Fruit fly (Drosophila melanogaster) whole organism, embryonic: ENCODE data around the gene Hmbs.

ENCODE experiments used
- B-H2 ChIP-seq: fragments of 200-800 bp; sonication (Bioruptor generic); optimal IDR thresholded peaks from 2 replicates; lab custom pipeline; 2018; ENCODE audit warnings: missing biosample characterization, mild to moderate bottlenecking, missing genetic modification characterization
- CG11560 ChIP-seq: fragments of 200-800 bp; sonication (Bioruptor generic); IDR thresholded peaks from 3 replicates; pipeline ENCODE4 v1.3.6; 2022; ENCODE audit warnings: missing biosample characterization, missing genetic modification characterization
- CG12391 ChIP-seq: fragments of 200-800 bp; sonication (Bioruptor generic); optimal IDR thresholded peaks from 3 replicates; lab custom pipeline; 2018; ENCODE audit warnings: missing biosample characterization, mild to moderate bottlenecking, missing genetic modification characterization, moderate library complexity
- CG14014 ChIP-seq: fragments of 200-800 bp; sonication (Bioruptor generic); IDR thresholded peaks from 2 replicates; pipeline ENCODE4 v1.3.6; 2022; ENCODE audit warnings: missing biosample characterization, missing genetic modification characterization
- CG16813 ChIP-seq: fragments of 200-800 bp; sonication (Bioruptor generic); IDR thresholded peaks from 3 replicates; pipeline ENCODE4 v1.3.6; 2022; ENCODE audit warnings: missing biosample characterization, missing genetic modification characterization; ENCODE audit not compliant: partially characterized antibody
- CG2116 ChIP-seq: fragments of 200-800 bp; sonication (Bioruptor generic); optimal IDR thresholded peaks from 3 replicates; lab custom pipeline; 2018; ENCODE audit warnings: missing biosample characterization, mild to moderate bottlenecking, missing genetic modification characterization
- CG2875 ChIP-seq: fragments of 200-800 bp; sonication (Bioruptor generic); optimal IDR thresholded peaks from 2 replicates; lab custom pipeline; 2017; ENCODE audit warnings: missing biosample characterization, mild to moderate bottlenecking, missing genetic modification characterization, missing genetic modification reagents
- CG34376 ChIP-seq: fragments of 200-800 bp; sonication (Bioruptor generic); optimal IDR thresholded peaks from 2 replicates; lab custom pipeline; 2018; ENCODE audit warnings: missing biosample characterization, mild to moderate bottlenecking, missing genetic modification characterization
- CG42726 ChIP-seq: fragments of 200-800 bp; sonication (Bioruptor generic); IDR thresholded peaks from 2 replicates; pipeline ENCODE4 v1.3.6; 2022; ENCODE audit warnings: missing biosample characterization, missing genetic modification characterization; ENCODE audit not compliant: partially characterized antibody
- CG4328 ChIP-seq: fragments of 200-800 bp; sonication (Bioruptor generic); optimal IDR thresholded peaks from 3 replicates; lab custom pipeline; 2017; ENCODE audit warnings: missing biosample characterization, missing genetic modification reagents, missing genetic modification characterization
- CG5953 ChIP-seq: fragments of 200-800 bp; sonication (Bioruptor generic); IDR thresholded peaks from 2 replicates; pipeline ENCODE4 v1.3.6; 2022; ENCODE audit warnings: missing biosample characterization, missing genetic modification characterization
- CG6254 ChIP-seq: fragments of 200-800 bp; sonication (Bioruptor generic); optimal IDR thresholded peaks from 3 replicates; lab custom pipeline; 2017; ENCODE audit warnings: mild to moderate bottlenecking, missing biosample characterization, missing genetic modification reagents, missing genetic modification characterization
- CG9797 ChIP-seq: fragments of 200-800 bp; sonication (Bioruptor generic); optimal IDR thresholded peaks from 3 replicates; lab custom pipeline; 2018; ENCODE audit warnings: missing biosample characterization, mild to moderate bottlenecking, missing genetic modification characterization
- Doc2 ChIP-seq: fragments of 200-800 bp; sonication (Bioruptor generic); IDR thresholded peaks from 2 replicates; pipeline ENCODE4 v1.3.6; 2022; ENCODE audit warnings: missing biosample characterization, missing genetic modification characterization
- Dref ChIP-seq: fragments of 200-800 bp; sonication (Bioruptor generic); IDR thresholded peaks from 2 replicates; pipeline ENCODE4 v1.3.6; 2022; ENCODE audit warnings: missing biosample characterization, missing genetic modification characterization
- Eip74EF ChIP-seq, 2 experiments: fragments of 200-800 bp in 1 of 2; fragments of >200 bp in 1 of 2; sonication (Bioruptor generic) in 1 of 2; optimal IDR thresholded peaks; 2 replicates each; lab custom pipeline; 2017 to 2019; ENCODE audit warnings: missing biosample characterization in 2 of 2, missing genetic modification characterization in 2 of 2, mild to moderate bottlenecking in 1 of 2, moderate library complexity in 1 of 2
- Fer1 ChIP-seq: fragments of 200-800 bp; sonication (Bioruptor generic); optimal IDR thresholded peaks from 2 replicates; lab custom pipeline; 2017; ENCODE audit warnings: missing biosample characterization, mild to moderate bottlenecking, missing genetic modification characterization
- Fer3 ChIP-seq: fragments of 200-800 bp; sonication (Bioruptor generic); optimal IDR thresholded peaks from 2 replicates; lab custom pipeline; 2018; ENCODE audit warnings: missing biosample characterization, mild to moderate bottlenecking, missing genetic modification characterization, moderate library complexity
- H15 ChIP-seq: fragments of 200-800 bp; sonication (Bioruptor generic); IDR thresholded peaks from 3 replicates; pipeline ENCODE4 v1.3.6; 2022; ENCODE audit warnings: missing biosample characterization, missing genetic modification characterization
- H2.0 ChIP-seq: fragments of 200-800 bp; sonication (Bioruptor generic); IDR thresholded peaks from 2 replicates; pipeline ENCODE4 v1.3.6; 2022; ENCODE audit warnings: missing biosample characterization, missing genetic modification characterization
- MBD-R2 ChIP-seq: fragments of 200-800 bp; sonication (Bioruptor generic); IDR thresholded peaks from 2 replicates; pipeline ENCODE4 v1.3.6; 2022; ENCODE audit warnings: missing biosample characterization, missing genetic modification characterization
- Med ChIP-seq: fragments of 200-800 bp; sonication (Bioruptor generic); peaks from one replicate; lab custom pipeline; 2016; ENCODE audit warnings: missing biosample characterization, missing genetic modification characterization, mild to moderate bottlenecking, inconsistent platforms, moderate library complexity
- Pdp1 ChIP-seq, 2 experiments: fragments of 200-800 bp; sonication (Bioruptor generic); optimal IDR thresholded peaks; 3 replicates each; lab custom pipeline; 2016; ENCODE audit warnings: missing biosample characterization in 2 of 2, missing genetic modification characterization in 2 of 2, mild to moderate bottlenecking in 1 of 2, moderate library complexity in 1 of 2
- Rfx ChIP-seq: fragments of 200-800 bp; sonication (Bioruptor generic); IDR thresholded peaks from 2 replicates; pipeline ENCODE4 v1.3.6; 2022; ENCODE audit warnings: missing biosample characterization, missing genetic modification characterization
- Spps ChIP-seq: fragments of 200-800 bp; sonication (Bioruptor generic); optimal IDR thresholded peaks from 2 replicates; lab custom pipeline; 2018; ENCODE audit warnings: missing biosample characterization, mild to moderate bottlenecking, missing genetic modification characterization
- Ssrp ChIP-seq: fragments of 200-800 bp; sonication (Bioruptor generic); optimal IDR thresholded peaks from 2 replicates; lab custom pipeline; 2018; ENCODE audit warnings: missing biosample characterization, mild to moderate bottlenecking, missing genetic modification characterization, moderate library complexity
- abd-A ChIP-seq: fragments of 200-800 bp; sonication (Bioruptor generic); optimal IDR thresholded peaks from 3 replicates; lab custom pipeline; 2019; ENCODE audit warnings: missing biosample characterization, mild to moderate bottlenecking, missing genetic modification characterization, moderate library complexity
- ac ChIP-seq: fragments of 200-800 bp; sonication (Bioruptor generic); optimal IDR thresholded peaks from 3 replicates; lab custom pipeline; 2017; ENCODE audit warnings: missing biosample characterization, mild to moderate bottlenecking, missing genetic modification characterization
- ash1 ChIP-seq: fragments of 200-800 bp; sonication (Bioruptor generic); optimal IDR thresholded peaks from 2 replicates; lab custom pipeline; 2018; ENCODE audit warnings: missing biosample characterization, mild to moderate bottlenecking, missing genetic modification characterization
- esg ChIP-seq: fragments of 200-800 bp; sonication (Bioruptor generic); conservative IDR thresholded peaks from 2 replicates; pipeline ENCODE4 v1.3.6; 2022; ENCODE audit warnings: missing biosample characterization, missing genetic modification characterization
- ftz-f1 ChIP-seq: fragments of 200-800 bp; sonication (Bioruptor generic); optimal IDR thresholded peaks from 2 replicates; lab custom pipeline; 2016; ENCODE audit warnings: missing biosample characterization, missing genetic modification characterization
- ham ChIP-seq: fragments of 200-800 bp; sonication (Bioruptor generic); IDR thresholded peaks from 2 replicates; pipeline ENCODE4 v1.3.6; 2022; ENCODE audit warnings: missing biosample characterization, missing genetic modification characterization
- ind ChIP-seq: fragments of 200-800 bp; sonication (Bioruptor generic); optimal IDR thresholded peaks from 3 replicates; lab custom pipeline; 2016; ENCODE audit warnings: missing biosample characterization, missing genetic modification characterization
- insv ChIP-seq, 2 experiments: fragments of 200-800 bp; sonication (Bioruptor generic); optimal IDR thresholded peaks; 3 replicates each; lab custom pipeline; 2016 to 2018; ENCODE audit warnings: missing biosample characterization in 2 of 2, missing genetic modification characterization in 2 of 2
- jing ChIP-seq: fragments of 200-800 bp; sonication (Bioruptor generic); optimal IDR thresholded peaks from 2 replicates; lab custom pipeline; 2018; ENCODE audit warnings: missing biosample characterization, mild to moderate bottlenecking, missing genetic modification characterization
- mld ChIP-seq: fragments of 200-800 bp; sonication (Bioruptor generic); IDR thresholded peaks from 3 replicates; pipeline ENCODE4 v1.3.6; 2022; ENCODE audit warnings: missing biosample characterization, missing genetic modification characterization; ENCODE audit not compliant: partially characterized antibody
- psq ChIP-seq: fragments of 200-800 bp; sonication (Bioruptor generic); optimal IDR thresholded peaks from 2 replicates; lab custom pipeline; 2017; ENCODE audit warnings: missing biosample characterization, missing genetic modification characterization
- seq ChIP-seq: fragments of 200-800 bp; sonication (Bioruptor generic); IDR thresholded peaks from 2 replicates; pipeline ENCODE4 v1.3.6; 2022; ENCODE audit warnings: missing biosample characterization, missing genetic modification characterization
- trem ChIP-seq: fragments of 200-800 bp; optimal IDR thresholded peaks from 3 replicates; lab custom pipeline; 2019; ENCODE audit warnings: missing biosample characterization, mild to moderate bottlenecking, missing genetic modification characterization, moderate library complexity
- unc-4 ChIP-seq: fragments of 200-800 bp; sonication (Bioruptor generic); IDR thresholded peaks from 2 replicates; pipeline ENCODE4 v1.3.6; 2022; ENCODE audit warnings: missing biosample characterization, missing genetic modification characterization; ENCODE audit not compliant: partially characterized antibody
- wor ChIP-seq: fragments of 200-800 bp; sonication (Bioruptor generic); IDR thresholded peaks from 2 replicates; pipeline ENCODE4 v1.3.6; 2022; ENCODE audit warnings: missing biosample characterization, missing genetic modification characterization

Gene Hmbs

dm6 chr3L:1349942-1350923 lies 15.5 kb downstream of the Hmbs start (continued):
- TF ChIP-seq trem (tag; lab: Kevin White, UChicago) = peak; percentile 54
- TF ChIP-seq B-H2 = no peak
- no peak for TF ChIP-seq jing (GFP tag; lab: Kevin White, UChicago)
- TF ChIP-seq seq (GFP tag; lab: Robert Waterston, UW) = no peak
- no peak for TF ChIP-seq esg (GFP tag; lab: Robert Waterston, UW)
- TF ChIP-seq CG16813 (GFP tag; lab: Robert Waterston, UW) = peak; percentile 98
- no peak for TF ChIP-seq Eip74EF (GFP tag; optimal IDR thresholded peaks at IDR 0.05; lab: Kevin White, UChicago)
- no peak for TF ChIP-seq ash1 (GFP tag; lab: Kevin White, UChicago)
- TF ChIP-seq CG6254 (GFP tag; lab: Kevin White, UChicago) = no peak
- TF ChIP-seq Spps (tag; lab: Kevin White, UChicago) = no peak
- TF ChIP-seq unc-4 (GFP tag; lab: Robert Waterston, UW) = peak; percentile 97
- no peak for TF ChIP-seq psq (GFP tag; lab: Kevin White, UChicago)
- peak; percentile 6 for TF ChIP-seq Ssrp (tag; lab: Kevin White, UChicago)
- TF ChIP-seq Rfx (GFP tag; lab: Robert Waterston, UW) = 0 out of 2 replicates have a peak, but pooled peaks have one; percentile 48
- TF ChIP-seq Fer1 (GFP tag; lab: Kevin White, UChicago) = no peak
- peak; percentile 88 for TF ChIP-seq Med (GFP tag; lab: Kevin White, UChicago)
- TF ChIP-seq CG11560 (tag; lab: Robert Waterston, UW) = peak; percentile 97
- TF ChIP-seq H2.0 (GFP tag; lab: Robert Waterston, UW) = 0 out of 2 replicates have a peak, but pooled peaks have one; percentile 12
- no peak for TF ChIP-seq CG2875 (GFP tag; lab: Kevin White, UChicago)
- TF ChIP-seq CG9797 (GFP tag; lab: Kevin White, UChicago) = peak; percentile 49
- TF ChIP-seq CG4328 (GFP tag; lab: Kevin White, UChicago) = no peak
- TF ChIP-seq ind (GFP tag; lab: Kevin White, UChicago) = peak; percentile 26
- TF ChIP-seq ac (GFP tag; lab: Kevin White, UChicago) = no peak
- TF ChIP-seq ftz-f1 = no peak
- no peak for TF ChIP-seq ham (GFP tag; lab: Robert Waterston, UW)
- TF ChIP-seq CG42726 (GFP tag; lab: Robert Waterston, UW) = peak; percentile 95
- TF ChIP-seq CG34376 = no peak
- no peak for TF ChIP-seq wor (GFP tag; lab: Robert Waterston, UW)
- peak; percentile 17 for TF ChIP-seq Fer3 (tag; lab: Kevin White, UChicago)
- no peak for TF ChIP-seq abd-A (tag; lab: Kevin White, UChicago)
- no peak for TF ChIP-seq CG5953 (GFP tag; lab: Robert Waterston, UW)
- 0 out of 2 replicates have a peak, but pooled peaks have one; percentile 9 for TF ChIP-seq CG14014 (GFP tag; lab: Robert Waterston, UW)

- TF ChIP-seq Doc2 (GFP tag; lab: Robert Waterston, UW) (no peak), Dref (GFP tag; lab: Robert Waterston, UW) (peak; percentile 44), H15 (GFP tag; lab: Robert Waterston, UW) (no peak), MBD-R2 (GFP tag; lab: Robert Waterston, UW) (peak; percentile 34; the same call in 1 of the 2 replicates), insv (GFP tag; optimal IDR thresholded peaks at IDR 0.05; lab: Kevin White, UChicago) (peak in 1 of 2 experiments; percentile 90), CG12391 (peak; percentile 16), Pdp1 (GFP tag; optimal IDR thresholded peaks at IDR 0.05; lab: Kevin White, UChicago) (peak in 1 of 2 experiments; percentile 86), mld (GFP tag; lab: Robert Waterston, UW) (0 out of 3 replicates have a peak, but pooled peaks have one; percentile 9), CG2116 (GFP tag; lab: Kevin White, UChicago) (no peak)
- TF ChIP-seq, all 482 proteins: peak for 6
Measured at dm6 chr3L:1350924-1351215, 16.2 kb downstream of the Hmbs start, which contains the start of gene CG9166. CG9166 (plus strand) TSS chr3L:1351116.
